Worm (Caenorhabditis elegans) whole organism, late embryonic: ENCODE results near the gene Y41E3.8.

ENCODE experiments used
- C38D4.7 ChIP-seq: fragments of 200-800 bp; sonication (Bioruptor generic); optimal IDR thresholded peaks from 2 replicates; lab custom pipeline; 2018; ENCODE audit warnings: mild to moderate bottlenecking, missing genetic modification characterization, moderate library complexity, missing compliant biosample characterization
- K02D7.2 ChIP-seq: sonication (generic microtip); optimal IDR thresholded peaks from 2 replicates; lab custom pipeline; 2017; ENCODE audit warnings: mild to moderate bottlenecking, missing genetic modification characterization, missing compliant biosample characterization
- K09A11.1 ChIP-seq: sonication (generic microtip); optimal IDR thresholded peaks from 2 replicates; lab custom pipeline; 2017; ENCODE audit warnings: antibody characterized with exemption, mild to moderate bottlenecking, missing genetic modification characterization, missing compliant biosample characterization; ENCODE audit not compliant: insufficient read depth
- Y22D7AL.16 ChIP-seq: sonication (generic microtip); optimal IDR thresholded peaks from 2 replicates; lab custom pipeline; 2016; ENCODE audit warnings: missing genetic modification characterization, missing compliant biosample characterization
- ahr-1 ChIP-seq: sonication (generic microtip); optimal IDR thresholded peaks from 2 replicates; lab custom pipeline; 2016; ENCODE audit warnings: missing genetic modification characterization, missing compliant biosample characterization
- ceh-30 ChIP-seq: fragments of 150-350 bp; optimal IDR thresholded peaks from 2 replicates; lab custom pipeline; 2014; ENCODE audit warnings: missing biosample characterization, missing genetic modification characterization
- ceh-31 ChIP-seq: sonication (generic microtip); optimal IDR thresholded peaks from 2 replicates; lab custom pipeline; 2016; ENCODE audit warnings: missing genetic modification characterization, missing compliant biosample characterization
- ceh-34 ChIP-seq: sonication (generic microtip); optimal IDR thresholded peaks from 2 replicates; lab custom pipeline; 2016; ENCODE audit warnings: mild to moderate bottlenecking, missing genetic modification characterization, missing compliant biosample characterization
- ceh-45 ChIP-seq: fragments of 200-800 bp; sonication (Bioruptor generic); IDR thresholded peaks from 2 replicates; pipeline ENCODE4 v1.3.6; 2022; ENCODE audit warnings: missing genetic modification reagents, missing genetic modification characterization, missing compliant biosample characterization
- ceh-48 ChIP-seq: sonication (generic microtip); optimal IDR thresholded peaks from 2 replicates; lab custom pipeline; 2016; ENCODE audit warnings: missing genetic modification characterization, inconsistent platforms, missing compliant biosample characterization
- ceh-9 ChIP-seq: sonication (generic microtip); optimal IDR thresholded peaks from 2 replicates; lab custom pipeline; 2016; ENCODE audit warnings: mild to moderate bottlenecking, missing genetic modification characterization, inconsistent platforms, missing compliant biosample characterization
- dmd-4 ChIP-seq: sonication (generic microtip); optimal IDR thresholded peaks from 2 replicates; lab custom pipeline; 2016; ENCODE audit warnings: borderline replicate concordance, missing genetic modification characterization, missing compliant biosample characterization
- dve-1 ChIP-seq: sonication (generic microtip); optimal IDR thresholded peaks from 2 replicates; lab custom pipeline; 2017; ENCODE audit warnings: antibody characterized with exemption, mild to moderate bottlenecking, missing genetic modification characterization, missing compliant biosample characterization
- fax-1 ChIP-seq: sonication (generic microtip); optimal IDR thresholded peaks from 2 replicates; lab custom pipeline; 2016; ENCODE audit warnings: missing genotype, missing genetic modification characterization, missing compliant biosample characterization
- gmeb-2 ChIP-seq: sonication (generic microtip); optimal IDR thresholded peaks from 2 replicates; lab custom pipeline; 2016; ENCODE audit warnings: missing genetic modification characterization, inconsistent platforms, missing compliant biosample characterization
- hlh-15 ChIP-seq: sonication (generic microtip); optimal IDR thresholded peaks from 2 replicates; lab custom pipeline; 2016; ENCODE audit warnings: missing genetic modification characterization, missing compliant biosample characterization
- hlh-30 ChIP-seq: sonication (generic microtip); optimal IDR thresholded peaks from 2 replicates; lab custom pipeline; 2017; ENCODE audit warnings: antibody characterized with exemption, missing genetic modification characterization, missing compliant biosample characterization; ENCODE audit not compliant: insufficient read depth
- hlh-6 ChIP-seq: sonication (generic microtip); optimal IDR thresholded peaks from 2 replicates; lab custom pipeline; 2016; ENCODE audit warnings: missing genotype, missing genetic modification characterization, missing compliant biosample characterization
- hlh-8 ChIP-seq: sonication (generic microtip); optimal IDR thresholded peaks from 2 replicates; lab custom pipeline; 2016; ENCODE audit warnings: missing genotype, missing genetic modification characterization, missing compliant biosample characterization
- lim-6 ChIP-seq: sonication (generic microtip); optimal IDR thresholded peaks from 2 replicates; lab custom pipeline; 2016; ENCODE audit warnings: missing genetic modification characterization, missing compliant biosample characterization
- lin-11 ChIP-seq: fragments of 200-800 bp; sonication (Bioruptor generic); optimal IDR thresholded peaks from 2 replicates; lab custom pipeline; 2018; ENCODE audit warnings: mild to moderate bottlenecking, missing genetic modification characterization, missing compliant biosample characterization
- madf-2 ChIP-seq: sonication (generic microtip); optimal IDR thresholded peaks from 2 replicates; lab custom pipeline; 2017; ENCODE audit warnings: missing genetic modification characterization, missing compliant biosample characterization
- nhr-11 ChIP-seq: fragments of 150-350 bp; optimal IDR thresholded peaks from 2 replicates; lab custom pipeline; 2014; ENCODE audit warnings: missing biosample characterization, missing genetic modification characterization
- odd-2 ChIP-seq: sonication (generic microtip); optimal IDR thresholded peaks from 2 replicates; lab custom pipeline; 2017; ENCODE audit warnings: antibody characterized with exemption, mild to moderate bottlenecking, missing genetic modification characterization, missing compliant biosample characterization
- pat-9 ChIP-seq: fragments of 200-800 bp; sonication (Bioruptor generic); optimal IDR thresholded peaks from 2 replicates; lab custom pipeline; 2018; ENCODE audit warnings: mild to moderate bottlenecking, missing genetic modification characterization, moderate library complexity, missing compliant biosample characterization
- pax-1 ChIP-seq: fragments of 150-350 bp; optimal IDR thresholded peaks from 2 replicates; lab custom pipeline; 2014; ENCODE audit warnings: missing biosample characterization, missing genetic modification characterization
- pha-4 ChIP-seq: fragments of 150-350 bp; optimal IDR thresholded peaks from 2 replicates; lab custom pipeline; 2018; ENCODE audit warnings: missing biosample characterization, missing genetic modification reagents, missing genetic modification characterization
- pros-1 ChIP-seq: fragments of 150-350 bp; optimal IDR thresholded peaks from 2 replicates; lab custom pipeline; 2014; ENCODE audit warnings: missing biosample characterization, missing genetic modification reagents, missing genetic modification characterization
- rnt-1 ChIP-seq: sonication (generic microtip); optimal IDR thresholded peaks from 2 replicates; lab custom pipeline; 2016; ENCODE audit warnings: missing genetic modification characterization, missing compliant biosample characterization
- sox-2 ChIP-seq: fragments of 200-800 bp; sonication (Bioruptor generic); IDR thresholded peaks from 2 replicates; pipeline ENCODE4 v1.3.6; 2022; ENCODE audit warnings: missing genetic modification reagents, missing genetic modification characterization, missing compliant biosample characterization
- syd-9 ChIP-seq: sonication (generic microtip); optimal IDR thresholded peaks from 2 replicates; lab custom pipeline; 2016; ENCODE audit warnings: mild to moderate bottlenecking, missing genetic modification characterization, moderate library complexity, missing compliant biosample characterization
- tbx-2 ChIP-seq: sonication (generic microtip); optimal IDR thresholded peaks from 2 replicates; lab custom pipeline; 2016; ENCODE audit warnings: missing genetic modification characterization, missing compliant biosample characterization
- tbx-7 ChIP-seq: sonication (generic microtip); optimal IDR thresholded peaks from 2 replicates; lab custom pipeline; 2016; ENCODE audit warnings: missing genotype, missing genetic modification characterization, missing compliant biosample characterization
- ttx-3 ChIP-seq: sonication (generic microtip); optimal IDR thresholded peaks from 2 replicates; lab custom pipeline; 2016; ENCODE audit warnings: missing genetic modification reagents, missing genetic modification characterization, missing compliant biosample characterization
- unc-3 ChIP-seq, 2 experiments: fragments of 200-800 bp in 1 of 2; sonication (Bioruptor generic) in 1 of 2; sonication (generic microtip) in 1 of 2; conservative IDR thresholded peaks in 1 of 2; optimal IDR thresholded peaks in 1 of 2; 2 replicates each; pipeline versions ENCODE4 v1.3.6 to Lab custom; 2016 to 2022; ENCODE audit warnings: missing compliant biosample characterization in 2 of 2, missing genetic modification characterization in 2 of 2, missing genetic modification reagents in 1 of 2
- unc-86 ChIP-seq: sonication (generic microtip); optimal IDR thresholded peaks from 2 replicates; lab custom pipeline; 2016; ENCODE audit warnings: missing genetic modification characterization, missing compliant biosample characterization
- zip-5 ChIP-seq: sonication (generic microtip); optimal IDR thresholded peaks from 2 replicates; lab custom pipeline; 2016; ENCODE audit warnings: missing genetic modification characterization, missing compliant biosample characterization
- ztf-16 ChIP-seq: sonication (generic microtip); optimal IDR thresholded peaks from 2 replicates; lab custom pipeline; 2017; ENCODE audit warnings: missing genetic modification characterization, missing compliant biosample characterization

Y41E3.8 gene

DNA sequence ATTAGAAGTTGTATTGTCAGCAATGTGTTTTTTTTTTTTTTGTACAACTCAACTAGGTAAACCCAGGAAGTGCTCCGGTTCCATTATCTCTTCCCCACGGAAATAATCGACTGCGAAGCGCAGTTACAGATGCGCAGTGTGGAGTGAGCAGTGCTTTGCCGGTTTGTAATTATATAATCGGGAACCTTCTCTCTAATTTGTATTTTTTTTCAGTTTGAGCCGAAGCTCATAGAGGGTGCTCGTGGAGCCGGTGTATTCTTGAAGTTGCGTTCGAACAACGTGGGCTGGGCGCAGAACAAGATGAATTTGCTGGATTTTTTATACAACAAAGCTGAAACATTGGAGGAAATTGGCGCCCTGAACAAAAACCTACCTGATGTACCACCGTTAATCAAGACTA is 29.2 kb upstream of the Y41E3.8 start, which contains the start of gene Y41E3.13:
Gene Y41E3.13, plus strand, starts transcription at position 301 of the 400 bp plus-strand sequence.
- TF ChIP-seq syd-9 (tag; lab: Kevin White, UChicago), result no peak
- no peak for TF ChIP-seq hlh-15
- TF ChIP-seq K09A11.1 (tag; lab: Kevin White, UChicago), result no peak
- TF ChIP-seq ahr-1 (tag; lab: Kevin White, UChicago), result no peak
- no peak for TF ChIP-seq pha-4 (tag; lab: Kevin White, UChicago)
- TF ChIP-seq tbx-7, result no peak
- no peak for TF ChIP-seq unc-86
- TF ChIP-seq Y22D7AL.16 (tag; lab: Kevin White, UChicago), result no peak
- TF ChIP-seq ceh-45 (GFP tag; lab: Robert Waterston, UW), result no peak
- TF ChIP-seq dmd-4 (tag; lab: Kevin White, UChicago), result no peak
- TF ChIP-seq pros-1 (tag; lab: Kevin White, UChicago), result no peak
- TF ChIP-seq hlh-30 (tag; lab: Kevin White, UChicago), result no peak
- no peak for TF ChIP-seq rnt-1 (tag; lab: Kevin White, UChicago)

DNA sequence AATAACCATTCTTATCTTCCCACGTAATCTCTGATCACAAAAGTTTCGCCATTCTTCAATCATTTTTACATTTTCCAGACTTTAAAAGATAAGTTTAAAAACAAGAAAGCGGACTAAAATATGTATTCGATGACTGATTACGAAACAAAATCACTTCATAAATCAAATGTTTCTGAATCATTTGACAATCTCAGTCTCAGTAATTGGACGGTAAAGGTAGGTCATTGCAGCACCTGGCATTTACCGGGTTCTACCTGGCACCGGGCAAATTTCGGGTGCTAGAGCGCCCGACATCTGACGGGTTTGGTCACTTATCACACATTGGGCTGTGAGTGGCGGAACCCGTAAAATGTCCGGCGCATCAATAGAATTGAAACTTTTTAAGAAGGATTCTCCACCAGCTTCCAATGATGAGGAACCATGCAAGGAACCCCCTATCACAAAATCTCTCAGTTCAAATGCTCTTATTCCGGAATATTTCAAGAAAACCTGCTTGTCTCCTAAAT is 27.4 kb upstream of the Y41E3.8 start, which contains the start of gene Y41E3.19:
Gene Y41E3.19, plus strand, starts transcription at position 51 of the 506 bp plus-strand sequence.
- TF ChIP-seq lim-6, result no peak
- TF ChIP-seq fax-1 (tag; lab: Kevin White, UChicago), result no peak
- no peak for TF ChIP-seq dve-1 (tag; lab: Kevin White, UChicago)
- no peak for TF ChIP-seq ahr-1 (tag; lab: Kevin White, UChicago)
- no peak for TF ChIP-seq sox-2 (GFP tag; lab: Robert Waterston, UW)
- no peak for TF ChIP-seq hlh-6 (tag; lab: Kevin White, UChicago)
- TF ChIP-seq Y22D7AL.16 (tag; lab: Kevin White, UChicago), result no peak
- TF ChIP-seq ztf-16 (tag; lab: Kevin White, UChicago), result no peak
- TF ChIP-seq ceh-30 (tag; lab: Kevin White, UChicago), result no peak
- TF ChIP-seq K02D7.2, result no peak
- TF ChIP-seq C38D4.7, result no peak
- no peak for TF ChIP-seq syd-9 (tag; lab: Kevin White, UChicago)
- TF ChIP-seq unc-3 (GFP tag; conservative IDR thresholded peaks at IDR 0.05; lab: Robert Waterston, UW), result no peak
- no peak for TF ChIP-seq unc-3 (tag; optimal IDR thresholded peaks at IDR 0.05; lab: Kevin White, UChicago)
- no peak for TF ChIP-seq tbx-2 (tag; lab: Kevin White, UChicago)
- TF ChIP-seq lin-11 (tag; lab: Kevin White, UChicago), result no peak
- no peak for TF ChIP-seq madf-2 (tag; lab: Kevin White, UChicago)
- TF ChIP-seq zip-5 (tag; lab: Kevin White, UChicago), result no peak
- no peak for TF ChIP-seq ceh-48 (tag; lab: Kevin White, UChicago)

DNA sequence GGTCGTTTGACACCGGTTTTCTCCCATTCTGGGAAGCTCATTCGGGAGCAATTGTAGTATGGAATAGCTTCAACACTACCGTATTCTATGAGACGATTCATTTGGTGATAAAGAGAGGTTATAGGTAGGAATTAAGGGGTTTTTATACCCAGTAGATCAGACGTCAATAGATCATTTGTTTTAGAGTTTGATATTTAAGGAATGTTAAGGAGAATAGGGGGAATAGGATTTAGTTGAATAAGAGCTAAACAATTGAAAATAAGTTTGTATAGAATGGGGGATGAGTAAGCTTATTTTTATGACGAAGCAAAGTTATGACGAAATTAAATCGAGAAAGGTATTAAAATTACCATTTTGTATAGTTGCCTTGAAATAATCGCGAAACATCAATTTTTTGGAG is 24.5 kb upstream of the Y41E3.8 start, which contains the start of gene srt-47:
Gene srt-47, minus strand, starts transcription at position 101 of the 400 bp plus-strand sequence.
- TF ChIP-seq ceh-9 (tag; lab: Kevin White, UChicago), result no peak
- no peak for TF ChIP-seq ceh-48 (tag; lab: Kevin White, UChicago)
- no peak for TF ChIP-seq ceh-31 (tag; lab: Kevin White, UChicago)
- TF ChIP-seq pha-4 (tag; lab: Kevin White, UChicago), result no peak
- no peak for TF ChIP-seq odd-2 (tag; lab: Kevin White, UChicago)

DNA sequence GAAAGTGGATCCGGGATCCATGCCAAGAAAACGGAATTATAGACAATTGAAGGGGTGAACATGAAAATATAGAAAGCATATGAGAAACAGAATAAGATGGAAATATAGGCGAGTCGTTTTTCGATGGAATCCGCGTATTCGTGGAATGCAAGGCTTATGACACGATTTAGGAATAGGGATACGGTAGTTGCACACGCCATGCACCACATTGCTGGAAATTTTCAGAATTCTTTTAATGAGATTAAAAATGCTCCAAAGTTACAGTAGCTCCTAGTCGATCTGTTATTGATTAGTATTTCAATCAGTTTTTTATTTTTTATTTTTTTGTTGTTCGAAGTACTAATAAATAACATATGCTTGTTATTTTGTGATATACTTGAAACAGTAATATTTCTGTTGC is 22.3 kb upstream of the Y41E3.8 start:
- TF ChIP-seq nhr-11 (tag; lab: Kevin White, UChicago) (no peak), pax-1 (tag; lab: Kevin White, UChicago) (no peak), ceh-34 (tag; lab: Kevin White, UChicago) (no peak), ceh-9 (tag; lab: Kevin White, UChicago) (no peak), ceh-30 (tag; lab: Kevin White, UChicago) (no peak), C38D4.7 (no peak), gmeb-2 (tag; lab: Kevin White, UChicago) (no peak), rnt-1 (tag; lab: Kevin White, UChicago) (no peak), pros-1 (tag; lab: Kevin White, UChicago) (no peak), pat-9 (tag; lab: Kevin White, UChicago) (no peak), lim-6 (no peak), dmd-4 (tag; lab: Kevin White, UChicago) (no peak), hlh-8 (no peak), ahr-1 (tag; lab: Kevin White, UChicago) (no peak), unc-86 (no peak), ttx-3 (no peak), Y22D7AL.16 (tag; lab: Kevin White, UChicago) (no peak), hlh-6 (tag; lab: Kevin White, UChicago) (no peak)
